Worm (Caenorhabditis elegans) whole organism, mixed stage, embryonic: ENCODE measurements around the gene arl-5.

Source experiments
- ham-2 ChIP-seq: fragments of 200-800 bp; sonication (Bioruptor generic); optimal IDR thresholded peaks from 2 replicates; lab custom pipeline; 2018; ENCODE audit warnings: mild to moderate bottlenecking, missing genetic modification characterization, missing compliant biosample characterization
- hlh-1 ChIP-seq: fragments of 150-350 bp; optimal IDR thresholded peaks from 2 replicates; lab custom pipeline; 2014; ENCODE audit warnings: missing biosample characterization, missing genetic modification reagents, missing genetic modification characterization
- nhr-12 ChIP-seq: fragments of 150-350 bp; optimal IDR thresholded peaks from 2 replicates; lab custom pipeline; 2014; ENCODE audit warnings: missing biosample characterization, missing genetic modification characterization
- snpc-4 ChIP-seq: fragments of 150-350 bp; optimal IDR thresholded peaks from 2 replicates; lab custom pipeline; 2014; ENCODE audit warnings: missing biosample characterization, missing genetic modification characterization
- unc-120 ChIP-seq: sonication (generic microtip); optimal IDR thresholded peaks from 2 replicates; lab custom pipeline; 2017; ENCODE audit warnings: missing genetic modification characterization, missing compliant biosample characterization; ENCODE audit not compliant: poor library complexity, severe bottlenecking

DNA sequence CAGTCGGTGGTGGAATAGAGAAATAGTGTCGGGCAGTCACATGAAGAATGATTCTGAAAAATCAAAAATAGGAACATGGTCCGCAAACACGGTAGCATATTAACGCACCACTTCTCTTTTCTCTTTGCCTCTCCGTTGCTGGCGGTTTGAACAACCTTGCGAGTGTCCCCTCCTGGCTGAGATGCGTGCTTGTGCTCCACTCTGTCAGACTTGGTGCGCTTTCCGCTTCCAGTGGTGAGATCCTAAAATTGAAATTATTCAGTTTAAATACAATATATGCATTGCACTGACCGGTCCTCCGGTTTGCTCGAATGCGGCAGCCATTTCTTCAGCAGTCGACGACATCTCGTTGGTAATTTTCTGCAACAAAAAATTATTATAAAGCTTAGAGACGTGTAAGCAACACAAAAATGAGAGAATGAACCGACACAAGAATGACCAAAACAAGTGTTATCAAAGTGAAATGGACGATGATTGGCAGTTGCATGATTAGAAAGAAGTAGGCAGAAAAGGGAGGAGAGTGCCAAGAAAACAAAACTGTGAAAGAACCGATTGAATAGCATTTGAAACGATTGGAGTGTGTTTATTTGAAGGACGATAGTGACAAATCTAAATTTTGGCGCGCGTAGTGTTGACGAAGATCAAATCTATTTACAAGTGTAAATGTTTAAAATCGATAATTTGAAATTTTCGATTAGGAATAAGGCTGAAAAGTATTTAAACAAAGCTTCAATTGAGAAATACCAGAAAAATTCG lies 2.2 kb downstream of the arl-5 start, which contains the start of gene ZK632.9:
- TF ChIP-seq hlh-1 (tag; lab: Kevin White, UChicago) = no peak
- TF ChIP-seq nhr-12 = no peak
- TF ChIP-seq ham-2 (GFP tag; lab: Kevin White, UChicago) = no peak
- TF ChIP-seq snpc-4 (tag; lab: Kevin White, UChicago) = no peak
- TF ChIP-seq unc-120 (tag; lab: Kevin White, UChicago) = no peak
